Fruit fly (Drosophila melanogaster) whole organism, embryonic: ENCODE results near the gene CG6048.

ENCODE experiments used
- Adf1 ChIP-seq: fragments of 200-800 bp; sonication (Bioruptor generic); IDR thresholded peaks from 2 replicates; pipeline ENCODE4 v1.3.6; 2022; ENCODE audit warnings: missing biosample characterization, missing genetic modification characterization
- B-H2 ChIP-seq: fragments of 200-800 bp; sonication (Bioruptor generic); optimal IDR thresholded peaks from 2 replicates; lab custom pipeline; 2018; ENCODE audit warnings: missing biosample characterization, mild to moderate bottlenecking, missing genetic modification characterization
- BEAF-32 ChIP-seq: fragments of 200-800 bp; sonication (Bioruptor generic); optimal IDR thresholded peaks from 3 replicates; lab custom pipeline; 2017; ENCODE audit warnings: missing biosample characterization, missing genetic modification characterization, mild to moderate bottlenecking, moderate library complexity, missing genetic modification reagents
- CG10565 ChIP-seq: fragments of 200-800 bp; sonication (Bioruptor generic); optimal IDR thresholded peaks from 3 replicates; lab custom pipeline; 2016; ENCODE audit warnings: missing biosample characterization, mild to moderate bottlenecking, missing genetic modification characterization
- CG13624 ChIP-seq: fragments of 200-800 bp; sonication (Bioruptor generic); optimal IDR thresholded peaks from 2 replicates; lab custom pipeline; 2016; ENCODE audit warnings: missing biosample characterization, missing genetic modification characterization
- CG14050 ChIP-seq: fragments of 200-800 bp; sonication (Bioruptor generic); IDR thresholded peaks from 3 replicates; pipeline ENCODE4 v1.3.6; 2022; ENCODE audit warnings: missing biosample characterization, missing genetic modification characterization
- CG1602 ChIP-seq: fragments of 200-800 bp; sonication (Bioruptor generic); optimal IDR thresholded peaks from 3 replicates; lab custom pipeline; 2016; ENCODE audit warnings: missing biosample characterization, missing genetic modification characterization
- CG17359 ChIP-seq: fragments of 200-800 bp; sonication (Bioruptor generic); optimal IDR thresholded peaks from 3 replicates; lab custom pipeline; 2018; ENCODE audit warnings: missing biosample characterization, mild to moderate bottlenecking, missing genetic modification characterization, moderate library complexity
- CG32532 ChIP-seq: fragments of 200-800 bp; sonication (Bioruptor generic); IDR thresholded peaks from 2 replicates; pipeline ENCODE4 v1.3.6; 2022; ENCODE audit warnings: missing biosample characterization, missing genetic modification characterization
- CG6654 ChIP-seq: fragments of 200-800 bp; sonication (Bioruptor generic); optimal IDR thresholded peaks from 2 replicates; lab custom pipeline; 2017; ENCODE audit warnings: missing biosample characterization, mild to moderate bottlenecking, missing genetic modification characterization
- CG6813 ChIP-seq: fragments of 200-800 bp; sonication (Bioruptor generic); optimal IDR thresholded peaks from 2 replicates; lab custom pipeline; 2017; ENCODE audit warnings: missing biosample characterization, missing genetic modification characterization, mild to moderate bottlenecking, moderate library complexity, missing genetic modification reagents
- CG7372 ChIP-seq: fragments of 200-800 bp; sonication (Bioruptor generic); IDR thresholded peaks from 2 replicates; pipeline ENCODE4 v1.3.6; 2022; ENCODE audit warnings: missing biosample characterization, missing genetic modification characterization
- CG8478 ChIP-seq: fragments of >200 bp; optimal IDR thresholded peaks from 2 replicates; lab custom pipeline; 2018
- CG9797 ChIP-seq: fragments of 200-800 bp; sonication (Bioruptor generic); optimal IDR thresholded peaks from 3 replicates; lab custom pipeline; 2018; ENCODE audit warnings: missing biosample characterization, mild to moderate bottlenecking, missing genetic modification characterization
- CTCF ChIP-seq: fragments of 200-800 bp; sonication (Bioruptor generic); optimal IDR thresholded peaks from 2 replicates; lab custom pipeline; 2017; ENCODE audit warnings: missing biosample characterization, mild to moderate bottlenecking, missing genetic modification characterization, moderate library complexity
- Doc2 ChIP-seq: fragments of 200-800 bp; sonication (Bioruptor generic); IDR thresholded peaks from 2 replicates; pipeline ENCODE4 v1.3.6; 2022; ENCODE audit warnings: missing biosample characterization, missing genetic modification characterization
- Doc3 ChIP-seq: fragments of 200-800 bp; sonication (Bioruptor generic); IDR thresholded peaks from 3 replicates; pipeline ENCODE4 v1.3.6; 2022; ENCODE audit warnings: missing biosample characterization, missing genetic modification characterization; ENCODE audit not compliant: partially characterized antibody
- Dp ChIP-seq: fragments of 200-800 bp; sonication (Bioruptor generic); optimal IDR thresholded peaks from 2 replicates; lab custom pipeline; 2018; ENCODE audit warnings: missing biosample characterization, mild to moderate bottlenecking, missing genetic modification characterization, moderate library complexity
- Jarid2 ChIP-seq: fragments of 200-800 bp; sonication (Bioruptor generic); optimal IDR thresholded peaks from 3 replicates; lab custom pipeline; 2017; ENCODE audit warnings: mild to moderate bottlenecking, missing biosample characterization, missing genetic modification reagents, missing genetic modification characterization
- Lhr ChIP-seq: fragments of 200-800 bp; sonication (Bioruptor generic); optimal IDR thresholded peaks from 3 replicates; lab custom pipeline; 2017; ENCODE audit warnings: mild to moderate bottlenecking, missing biosample characterization, missing genetic modification reagents, missing genetic modification characterization
- MTF-1 ChIP-seq: fragments of 200-800 bp; sonication (Bioruptor generic); optimal IDR thresholded peaks from 2 replicates; lab custom pipeline; 2018; ENCODE audit warnings: missing biosample characterization, mild to moderate bottlenecking, missing genetic modification characterization, borderline replicate concordance
- Myb ChIP-seq: fragments of 200-800 bp; sonication (Bioruptor generic); optimal IDR thresholded peaks from 2 replicates; lab custom pipeline; 2016; ENCODE audit warnings: missing biosample characterization, missing genetic modification characterization
- NFAT ChIP-seq: fragments of 200-800 bp; sonication (Bioruptor generic); IDR thresholded peaks from 2 replicates; pipeline ENCODE4 v1.3.6; 2022; ENCODE audit warnings: missing biosample characterization, missing genetic modification characterization
- Pdp1 ChIP-seq, 2 experiments: fragments of 200-800 bp; sonication (Bioruptor generic); optimal IDR thresholded peaks; 3 replicates each; lab custom pipeline; 2016; ENCODE audit warnings: missing biosample characterization in 2 of 2, missing genetic modification characterization in 2 of 2, mild to moderate bottlenecking in 1 of 2, moderate library complexity in 1 of 2
- Rfx ChIP-seq: fragments of 200-800 bp; sonication (Bioruptor generic); IDR thresholded peaks from 2 replicates; pipeline ENCODE4 v1.3.6; 2022; ENCODE audit warnings: missing biosample characterization, missing genetic modification characterization
- Scr ChIP-seq: fragments of 200-800 bp; sonication (Bioruptor generic); IDR thresholded peaks from 2 replicates; pipeline ENCODE4 v1.3.6; 2022; ENCODE audit warnings: missing biosample characterization, missing genetic modification characterization; ENCODE audit not compliant: partially characterized antibody
- Ssrp ChIP-seq: fragments of 200-800 bp; sonication (Bioruptor generic); optimal IDR thresholded peaks from 2 replicates; lab custom pipeline; 2018; ENCODE audit warnings: missing biosample characterization, mild to moderate bottlenecking, missing genetic modification characterization, moderate library complexity
- ash1 ChIP-seq: fragments of 200-800 bp; sonication (Bioruptor generic); optimal IDR thresholded peaks from 2 replicates; lab custom pipeline; 2018; ENCODE audit warnings: missing biosample characterization, mild to moderate bottlenecking, missing genetic modification characterization
- cad ChIP-seq: fragments of >200 bp; optimal IDR thresholded peaks from 2 replicates; lab custom pipeline; 2017; ENCODE audit warnings: missing biosample characterization, missing genetic modification characterization
- chif ChIP-seq, 2 experiments: fragments of 200-800 bp; sonication (Bioruptor generic); optimal IDR thresholded peaks; 3 replicates each; lab custom pipeline; 2016; ENCODE audit warnings: missing biosample characterization in 2 of 2, missing genetic modification characterization in 2 of 2
- chinmo ChIP-seq: fragments of 200-800 bp; sonication (Bioruptor generic); IDR thresholded peaks from 4 replicates; pipeline ENCODE4 v1.3.6; 2022; ENCODE audit warnings: missing biosample characterization, missing genetic modification characterization; ENCODE audit not compliant: partially characterized antibody
- ci ChIP-seq: fragments of 200-800 bp; sonication (Bioruptor generic); IDR thresholded peaks from 3 replicates; pipeline ENCODE4 v1.3.6; 2022; ENCODE audit warnings: missing biosample characterization, missing genetic modification characterization
- cwo ChIP-seq: fragments of 200-800 bp; sonication (Bioruptor generic); optimal IDR thresholded peaks from 3 replicates; lab custom pipeline; 2017; ENCODE audit warnings: missing biosample characterization, missing genetic modification characterization, mild to moderate bottlenecking, moderate library complexity, missing genetic modification reagents
- ewg ChIP-seq: fragments of 200-800 bp; sonication (Bioruptor generic); optimal IDR thresholded peaks from 3 replicates; lab custom pipeline; 2017; ENCODE audit warnings: mild to moderate bottlenecking, missing biosample characterization, missing genetic modification reagents, missing genetic modification characterization
- fd64A ChIP-seq: fragments of 200-800 bp; sonication (Bioruptor generic); optimal IDR thresholded peaks from 3 replicates; lab custom pipeline; 2018; ENCODE audit warnings: missing biosample characterization, mild to moderate bottlenecking, missing genetic modification characterization
- gce ChIP-seq: fragments of 200-800 bp; sonication (Bioruptor generic); IDR thresholded peaks from 3 replicates; pipeline ENCODE4 v1.3.6; 2022; ENCODE audit warnings: missing biosample characterization, missing genetic modification characterization
- gsb-n ChIP-seq: fragments of 200-800 bp; sonication (Bioruptor generic); optimal IDR thresholded peaks from 3 replicates; lab custom pipeline; 2018; ENCODE audit warnings: missing biosample characterization, mild to moderate bottlenecking, missing genetic modification characterization
- hkb ChIP-seq, 2 experiments: fragments of 200-800 bp in 1 of 2; fragments of >200 bp in 1 of 2; sonication (Bioruptor generic) in 1 of 2; IDR thresholded peaks in 1 of 2; optimal IDR thresholded peaks in 1 of 2; 2 replicates each; pipeline versions ENCODE4 v1.3.6 to Lab custom; 2017 to 2022; ENCODE audit warnings: missing biosample characterization in 1 of 2, missing genetic modification characterization in 1 of 2
- mam ChIP-seq: fragments of 200-800 bp; sonication (Bioruptor generic); optimal IDR thresholded peaks from 3 replicates; lab custom pipeline; 2016; ENCODE audit warnings: missing biosample characterization, missing genetic modification characterization
- oc ChIP-seq: fragments of 200-800 bp; sonication (Bioruptor generic); optimal IDR thresholded peaks from 2 replicates; lab custom pipeline; 2018; ENCODE audit warnings: missing biosample characterization, mild to moderate bottlenecking, missing genetic modification characterization, moderate library complexity
- odd ChIP-seq: fragments of 200-800 bp; sonication (Bioruptor generic); optimal IDR thresholded peaks from 2 replicates; lab custom pipeline; 2017; ENCODE audit warnings: missing biosample characterization, mild to moderate bottlenecking, missing genetic modification characterization
- p53 ChIP-seq: fragments of 200-800 bp; sonication (Bioruptor generic); optimal IDR thresholded peaks from 2 replicates; lab custom pipeline; 2016; ENCODE audit warnings: missing biosample characterization, missing genetic modification characterization
- pfk ChIP-seq: fragments of 200-800 bp; sonication (Bioruptor generic); optimal IDR thresholded peaks from 2 replicates; lab custom pipeline; 2018; ENCODE audit warnings: missing biosample characterization, mild to moderate bottlenecking, missing genetic modification characterization, moderate library complexity
- ro ChIP-seq: fragments of 200-800 bp; sonication (Bioruptor generic); IDR thresholded peaks from 2 replicates; pipeline ENCODE4 v1.3.6; 2022; ENCODE audit warnings: missing biosample characterization, missing genetic modification characterization
- sd ChIP-seq: fragments of 200-800 bp; sonication (Bioruptor generic); optimal IDR thresholded peaks from 3 replicates; lab custom pipeline; 2018; ENCODE audit warnings: missing biosample characterization, mild to moderate bottlenecking, missing genetic modification characterization, moderate library complexity
- sens-2 ChIP-seq: fragments of 200-800 bp; sonication (Bioruptor generic); IDR thresholded peaks from 2 replicates; pipeline ENCODE4 v1.3.6; 2022; ENCODE audit warnings: missing biosample characterization, missing genetic modification characterization
- slou ChIP-seq: fragments of 200-800 bp; sonication (Bioruptor generic); optimal IDR thresholded peaks from 3 replicates; lab custom pipeline; 2016; ENCODE audit warnings: missing biosample characterization, missing genetic modification characterization
- sob ChIP-seq: fragments of 200-800 bp; sonication (Bioruptor generic); IDR thresholded peaks from 2 replicates; pipeline ENCODE4 v1.3.6; 2022; ENCODE audit warnings: missing biosample characterization, missing genetic modification characterization
- stc ChIP-seq: fragments of 200-800 bp; sonication (Bioruptor generic); IDR thresholded peaks from 2 replicates; pipeline ENCODE4 v1.3.6; 2022; ENCODE audit warnings: missing biosample characterization, missing genetic modification characterization
- stwl ChIP-seq: fragments of 200-800 bp; sonication (Bioruptor generic); optimal IDR thresholded peaks from 3 replicates; lab custom pipeline; 2018; ENCODE audit warnings: missing biosample characterization, mild to moderate bottlenecking, missing genetic modification characterization, moderate library complexity

Gene CG6048

dm6 chrX:5907916-5908315 lies 44.4 kb upstream of the CG6048 start, which contains the start of gene CG12236 (continued):
- TF ChIP-seq sd (tag; lab: Kevin White, UChicago) (peak; percentile 53), Dp (peak; percentile 97), Ssrp (tag; lab: Kevin White, UChicago) (no peak), cwo (GFP tag; lab: Kevin White, UChicago) (no peak), CG7372 (GFP tag; lab: Robert Waterston, UW) (no peak), hkb (optimal IDR thresholded peaks at IDR 0.05; lab: Kevin White, UChicago) (peak; percentile 39), hkb (GFP tag; IDR thresholded peaks at IDR 0.05; lab: Robert Waterston, UW) (peak; percentile 53), B-H2 (GFP tag; lab: Kevin White, UChicago) (peak; percentile 74), fd64A (GFP tag; lab: Kevin White, UChicago) (no peak), Pdp1 (GFP tag; optimal IDR thresholded peaks at IDR 0.05; lab: Kevin White, UChicago) (peak; percentile 2 to 43), mam (GFP tag; lab: Kevin White, UChicago) (peak; percentile 49), cad (no peak), gce (no peak), ash1 (GFP tag; lab: Kevin White, UChicago) (peak; percentile 63), ci (peak; percentile 64; the same call in 2 of the 3 replicates), chinmo (no peak), CG13624 (peak; percentile 51), slou (GFP tag; lab: Kevin White, UChicago) (peak; percentile 11), Lhr (GFP tag; lab: Kevin White, UChicago) (peak; percentile 83), Doc2 (GFP tag; lab: Robert Waterston, UW) (no peak), odd (no peak), NFAT (GFP tag; lab: Robert Waterston, UW) (peak; percentile 78), pfk (peak; percentile 64), stwl (peak; percentile 72), Jarid2 (GFP tag; lab: Kevin White, UChicago) (no peak), ewg (GFP tag; lab: Kevin White, UChicago) (peak; percentile 34), CG14050 (GFP tag; lab: Robert Waterston, UW) (no peak), MTF-1 (peak; percentile 63), stc (GFP tag; lab: Robert Waterston, UW) (0 out of 2 replicates have a peak, but pooled peaks have one; percentile 14), CG32532 (GFP tag; lab: Robert Waterston, UW) (peak; percentile 69), chif (GFP tag; optimal IDR thresholded peaks at IDR 0.05; lab: Kevin White, UChicago) (peak in 1 of 2 experiments; percentile 25), CG9797 (peak; percentile 63), CTCF (GFP tag; lab: Kevin White, UChicago) (peak; percentile 97), sens-2 (GFP tag; lab: Robert Waterston, UW) (no peak), oc (no peak), CG17359 (peak; percentile 32), Adf1 (peak; percentile 42; the same call in 1 of the 2 replicates), CG8478 (no peak), ro (no peak), CG6813 (GFP tag; lab: Kevin White, UChicago) (peak; percentile 14), CG1602 (GFP tag; lab: Kevin White, UChicago) (peak; percentile 11), Doc3 (no peak), BEAF-32 (peak; percentile 54), CG6654 (GFP tag; lab: Kevin White, UChicago) (no peak), Scr (GFP tag; lab: Robert Waterston, UW) (0 out of 2 replicates have a peak, but pooled peaks have one; percentile 23), gsb-n (tag; lab: Kevin White, UChicago) (peak; percentile 57), Myb (peak; percentile 90), sob (GFP tag; lab: Robert Waterston, UW) (peak; percentile 66), p53 (GFP tag; lab: Kevin White, UChicago) (peak; percentile 40), Rfx (GFP tag; lab: Robert Waterston, UW) (peak; percentile 82), CG10565 (no peak)
